Worm (Caenorhabditis elegans): ENCODE measurements around the gene best-22.

The best-22 gene

ce11 chrIV:12371879-12372278, 22.1 kb downstream of the best-22 start, which contains the start of gene wdr-46:
Gene wdr-46, plus strand, starts transcription at chrIV:12372253.
- TF ChIP-seq sea-1 (GFP tag; conservative IDR thresholded peaks at IDR 0.05) (no peak), F13C5.2 (tag; optimal IDR thresholded peaks at IDR 0.05) (peak; percentile 37), tbx-37 (GFP tag; conservative IDR thresholded peaks at IDR 0.05) (no peak), ceh-36 (tag; optimal IDR thresholded peaks at IDR 0.05) (peak; percentile 28), aly-1 (tag; optimal IDR thresholded peaks at IDR 0.05) (no peak), flt-1 (GFP tag; IDR thresholded peaks at IDR 0.05) (peak; percentile 41; the same call in 1 of the 2 replicates), hnd-1 (tag; optimal IDR thresholded peaks at IDR 0.05) (no peak), ama-1 (optimal IDR thresholded peaks at IDR 0.05) (peak; percentile 67), scrt-1 (GFP tag; IDR thresholded peaks at IDR 0.05) (no peak)

- TF ChIP-seq flt-1 (GFP tag; IDR thresholded peaks at IDR 0.05) (no peak), ceh-13 (GFP tag; optimal IDR thresholded peaks at IDR 0.05) (no peak), B0310.2 (tag; optimal IDR thresholded peaks at IDR 0.05) (no peak), hmg-4 (GFP tag; optimal IDR thresholded peaks at IDR 0.05) (no peak), pes-1 (GFP tag; IDR thresholded peaks at IDR 0.05) (no peak), hmbx-1 (tag; optimal IDR thresholded peaks at IDR 0.05) (no peak), scrt-1 (GFP tag; IDR thresholded peaks at IDR 0.05) (no peak), ceh-36 (tag; optimal IDR thresholded peaks at IDR 0.05) (no peak), tbx-37 (GFP tag; conservative IDR thresholded peaks at IDR 0.05) (no peak), tra-4 (tag; optimal IDR thresholded peaks at IDR 0.05) (no peak), hnd-1 (tag; optimal IDR thresholded peaks at IDR 0.05) (no peak), ama-1 (optimal IDR thresholded peaks at IDR 0.05) (no peak), sea-1 (GFP tag; conservative IDR thresholded peaks at IDR 0.05) (no peak), F13C5.2 (tag; optimal IDR thresholded peaks at IDR 0.05) (no peak), tbx-11 (GFP tag; IDR thresholded peaks at IDR 0.05) (no peak), ets-7 (tag; optimal IDR thresholded peaks at IDR 0.05) (no peak), aly-1 (tag; optimal IDR thresholded peaks at IDR 0.05) (no peak)
These were observed 26.3 kb downstream of the best-22 start, which contains the start of gene atz-1 for ce11 chrIV:12376021-12376420. Gene atz-1, minus strand, starts transcription at chrIV:12376121.

- TF ChIP-seq aly-1 (tag; optimal IDR thresholded peaks at IDR 0.05) (no peak), hmbx-1 (tag; optimal IDR thresholded peaks at IDR 0.05) (no peak), tbx-11 (GFP tag; IDR thresholded peaks at IDR 0.05) (no peak), tbx-37 (GFP tag; conservative IDR thresholded peaks at IDR 0.05) (no peak), F13C5.2 (tag; optimal IDR thresholded peaks at IDR 0.05) (no peak), tra-4 (tag; optimal IDR thresholded peaks at IDR 0.05) (no peak), pes-1 (GFP tag; IDR thresholded peaks at IDR 0.05) (no peak), sea-1 (GFP tag; conservative IDR thresholded peaks at IDR 0.05) (no peak)
These were observed 29.2 kb downstream of the best-22 start for ce11 chrIV:12378919-12379318.

- TF ChIP-seq pes-1 (GFP tag; IDR thresholded peaks at IDR 0.05) (no peak), tbx-37 (GFP tag; conservative IDR thresholded peaks at IDR 0.05) (no peak), ceh-13 (GFP tag; optimal IDR thresholded peaks at IDR 0.05) (no peak), F13C5.2 (tag; optimal IDR thresholded peaks at IDR 0.05) (no peak), hmbx-1 (tag; optimal IDR thresholded peaks at IDR 0.05) (no peak), ceh-36 (tag; optimal IDR thresholded peaks at IDR 0.05) (no peak), ama-1 (optimal IDR thresholded peaks at IDR 0.05) (no peak), ets-7 (tag; optimal IDR thresholded peaks at IDR 0.05) (no peak), flt-1 (GFP tag; IDR thresholded peaks at IDR 0.05) (no peak), hnd-1 (tag; optimal IDR thresholded peaks at IDR 0.05) (no peak), sea-1 (GFP tag; conservative IDR thresholded peaks at IDR 0.05) (no peak), scrt-1 (GFP tag; IDR thresholded peaks at IDR 0.05) (no peak), aly-1 (tag; optimal IDR thresholded peaks at IDR 0.05) (no peak), B0310.2 (tag; optimal IDR thresholded peaks at IDR 0.05) (no peak), hmg-4 (GFP tag; optimal IDR thresholded peaks at IDR 0.05) (no peak), tra-4 (tag; optimal IDR thresholded peaks at IDR 0.05) (no peak), tbx-11 (GFP tag; IDR thresholded peaks at IDR 0.05) (no peak)
These were observed 30.0 kb downstream of the best-22 start, which contains the start of gene thn-1 for ce11 chrIV:12379784-12380183. Gene thn-1, plus strand, starts transcription at chrIV:12380084.

ce11 chrIV:12382864-12383263, 33.1 kb downstream of the best-22 start, which contains the start of gene thn-2:
Gene thn-2, plus strand, starts transcription at chrIV:12383170.
- no peak for TF ChIP-seq hnd-1 (tag; optimal IDR thresholded peaks at IDR 0.05)
- TF ChIP-seq ceh-36 (tag; optimal IDR thresholded peaks at IDR 0.05): no peak
- no peak for TF ChIP-seq ceh-13 (GFP tag; optimal IDR thresholded peaks at IDR 0.05)
- no peak for TF ChIP-seq scrt-1 (GFP tag; IDR thresholded peaks at IDR 0.05)
- no peak for TF ChIP-seq sea-1 (GFP tag; conservative IDR thresholded peaks at IDR 0.05)

- TF ChIP-seq aly-1 (tag; optimal IDR thresholded peaks at IDR 0.05): no peak
- no peak for TF ChIP-seq tbx-37 (GFP tag; conservative IDR thresholded peaks at IDR 0.05)
- no peak for TF ChIP-seq hmbx-1 (tag; optimal IDR thresholded peaks at IDR 0.05)
- TF ChIP-seq flt-1 (GFP tag; IDR thresholded peaks at IDR 0.05): no peak
- no peak for TF ChIP-seq F13C5.2 (tag; optimal IDR thresholded peaks at IDR 0.05)
- TF ChIP-seq tra-4 (tag; optimal IDR thresholded peaks at IDR 0.05): no peak
- no peak for TF ChIP-seq ama-1 (optimal IDR thresholded peaks at IDR 0.05)
- no peak for TF ChIP-seq hnd-1 (tag; optimal IDR thresholded peaks at IDR 0.05)
- no peak for TF ChIP-seq ceh-13 (GFP tag; optimal IDR thresholded peaks at IDR 0.05)
- TF ChIP-seq ets-7 (tag; optimal IDR thresholded peaks at IDR 0.05): no peak
- TF ChIP-seq pes-1 (GFP tag; IDR thresholded peaks at IDR 0.05): no peak
- TF ChIP-seq tbx-11 (GFP tag; IDR thresholded peaks at IDR 0.05): no peak
- TF ChIP-seq B0310.2 (tag; optimal IDR thresholded peaks at IDR 0.05): no peak
- no peak for TF ChIP-seq ceh-36 (tag; optimal IDR thresholded peaks at IDR 0.05)
- TF ChIP-seq scrt-1 (GFP tag; IDR thresholded peaks at IDR 0.05): no peak
- TF ChIP-seq sea-1 (GFP tag; conservative IDR thresholded peaks at IDR 0.05): no peak
- no peak for TF ChIP-seq hmg-4 (GFP tag; optimal IDR thresholded peaks at IDR 0.05)
These were observed 35.3 kb downstream of the best-22 start, which contains the start of gene F28D1.6 for ce11 chrIV:12385061-12385460. Gene F28D1.6, minus strand, starts transcription at chrIV:12385161.

ce11 chrIV:12389951-12390350, 40.2 kb downstream of the best-22 start, which contains the start of gene spe-45:
Gene spe-45, minus strand, starts transcription at chrIV:12390095.
- no peak for TF ChIP-seq ceh-13 (GFP tag; optimal IDR thresholded peaks at IDR 0.05)
- TF ChIP-seq sea-1 (GFP tag; conservative IDR thresholded peaks at IDR 0.05): no peak
- TF ChIP-seq flt-1 (GFP tag; IDR thresholded peaks at IDR 0.05): no peak
